3 worm cellular contexts compared by ENCODE assay signal in genomic region chrIII:2197706-2198105, ce11.
TF ChIP-seq lines count a peak whose summit lies in the region.

Gene C39B5.6 (plus strand): TSS chrIII:2198006.

TF ChIP-seq in whole organism, L4 larva, 104 proteins besides CTCF, POLR2A, EP300 and RAD21:
- TF ChIP-seq ztf-7 (tag; optimal IDR thresholded peaks at IDR 0.05; lab: Kevin White, UChicago) (no peak), lin-13 (GFP tag; optimal IDR thresholded peaks at IDR 0.05; lab: Kevin White, UChicago) (no peak), aha-1 (tag; lab: Kevin White, UChicago) (peak; percentile 57), ceh-82 (tag; optimal IDR thresholded peaks at IDR 0.05; lab: Kevin White, UChicago) (no peak), F49E8.2 (tag; optimal IDR thresholded peaks at IDR 0.05; lab: Kevin White, UChicago; ENCODE audit: borderline replicate concordance) (no peak), mxl-2 (GFP tag; conservative IDR thresholded peaks at IDR 0.05; lab: Robert Waterston, UW) (no peak), ceh-28 (tag; optimal IDR thresholded peaks at IDR 0.05; lab: Kevin White, UChicago) (peak; percentile 16), dpl-1 (GFP tag; optimal IDR thresholded peaks at IDR 0.05; lab: Kevin White, UChicago) (no peak), Y105C5A.15 (GFP tag; IDR thresholded peaks at IDR 0.05; lab: Robert Waterston, UW) (no peak), T26A8.4 (GFP tag; IDR thresholded peaks at IDR 0.05; lab: Robert Waterston, UW) (no peak), nhr-76 (tag; optimal IDR thresholded peaks at IDR 0.05; lab: Kevin White, UChicago) (no peak)

TF ChIP-seq in whole organism, midembryonic, 9 proteins besides CTCF, POLR2A, EP300 and RAD21:
- TF ChIP-seq T22C8.4 (GFP tag; IDR thresholded peaks at IDR 0.05; lab: Robert Waterston, UW) (0 out of 2 replicates have a peak, but pooled peaks have one; percentile 23), cog-1 (tag; optimal IDR thresholded peaks at IDR 0.05; lab: Kevin White, UChicago) (no peak), tab-1 (GFP tag; IDR thresholded peaks at IDR 0.05; lab: Robert Waterston, UW) (no peak), flt-1 (GFP tag; IDR thresholded peaks at IDR 0.05; lab: Robert Waterston, UW) (no peak)

TF ChIP-seq in whole organism, young adult, 124 proteins besides CTCF, POLR2A, EP300 and RAD21:
- TF ChIP-seq F39B2.1 (GFP tag; IDR thresholded peaks at IDR 0.05; lab: Robert Waterston, UW) (no peak), T07F8.4 (tag; optimal IDR thresholded peaks at IDR 0.05; lab: Kevin White, UChicago) (no peak), mcd-1 (GFP tag; IDR thresholded peaks at IDR 0.05; lab: Robert Waterston, UW) (0 out of 2 replicates have a peak, but pooled peaks have one; percentile 4), rpc-1 (optimal IDR thresholded peaks at IDR 0.05; lab: Kevin White, UChicago) (no peak), rpc-1 (tag; optimal IDR thresholded peaks at IDR 0.05; lab: Kevin White, UChicago) (no peak), unc-130 (GFP tag; optimal IDR thresholded peaks at IDR 0.05; lab: Kevin White, UChicago) (no peak), ceh-58 (GFP tag; IDR thresholded peaks at IDR 0.05; lab: Robert Waterston, UW) (no peak)
